Worm (Caenorhabditis elegans) whole organism, L3 larva: ENCODE measurements around the gene srv-15.

Experiments
- ama-1 ChIP-seq: fragments of 150-350 bp; optimal IDR thresholded peaks from 2 replicates; lab custom pipeline; 2018
- egl-27 ChIP-seq: sonication (generic microtip); optimal IDR thresholded peaks from 4 replicates; lab custom pipeline; 2017; ENCODE audit warnings: missing biosample characterization, missing genetic modification reagents, missing genetic modification characterization
- elt-3 ChIP-seq, 3 experiments: fragments of 150-350 bp in 1 of 3; sonication (generic microtip) in 2 of 3; optimal IDR thresholded peaks; 2 replicates in 2 of 3; 4 replicates in 1 of 3; lab custom pipeline; 2014 to 2017; ENCODE audit warnings: missing biosample characterization in 3 of 3, missing genetic modification characterization in 3 of 3
- fos-1 ChIP-seq: fragments of 150-350 bp; optimal IDR thresholded peaks from 2 replicates; lab custom pipeline; 2014; ENCODE audit warnings: missing biosample characterization, missing genetic modification characterization
- jun-1 ChIP-seq: fragments of 150-350 bp; optimal IDR thresholded peaks from 2 replicates; lab custom pipeline; 2014; ENCODE audit warnings: missing biosample characterization, missing genetic modification reagents, missing genetic modification characterization
- nhr-12 ChIP-seq: fragments of 150-350 bp; optimal IDR thresholded peaks from 2 replicates; lab custom pipeline; 2014; ENCODE audit warnings: missing biosample characterization, missing genetic modification characterization
- nhr-28 ChIP-seq: fragments of 150-350 bp; optimal IDR thresholded peaks from 2 replicates; lab custom pipeline; 2014; ENCODE audit warnings: missing biosample characterization, missing genetic modification characterization
- nhr-43 ChIP-seq: sonication (generic microtip); optimal IDR thresholded peaks from 2 replicates; lab custom pipeline; 2016; ENCODE audit warnings: mild to moderate bottlenecking, missing genetic modification characterization, missing compliant biosample characterization; ENCODE audit not compliant: poor library complexity, severe bottlenecking
- sea-2 ChIP-seq: fragments of 150-350 bp; sonication (generic microtip); optimal IDR thresholded peaks from 4 replicates; lab custom pipeline; 2014; ENCODE audit warnings: missing biosample characterization, missing genetic modification reagents, missing genetic modification characterization
- skn-1 ChIP-seq: fragments of 150-350 bp; optimal IDR thresholded peaks from 2 replicates; lab custom pipeline; 2014; ENCODE audit warnings: missing biosample characterization, missing genetic modification characterization
- snpc-4 ChIP-seq: fragments of 150-350 bp; optimal IDR thresholded peaks from 2 replicates; lab custom pipeline; 2014; ENCODE audit warnings: missing biosample characterization, missing genetic modification characterization
- unc-62 ChIP-seq: fragments of 150-350 bp; sonication (generic microtip); optimal IDR thresholded peaks from 4 replicates; lab custom pipeline; 2014; ENCODE audit warnings: missing biosample characterization, missing genetic modification reagents, missing genetic modification characterization
- zag-1 ChIP-seq: fragments of 150-350 bp; optimal IDR thresholded peaks from 2 replicates; lab custom pipeline; 2014; ENCODE audit warnings: missing biosample characterization, missing genetic modification characterization

- no peak for TF ChIP-seq jun-1
- TF ChIP-seq elt-3 (tag; optimal IDR thresholded peaks at IDR 0.05; lab: Kevin White, UChicago), result no peak
- no peak for TF ChIP-seq zag-1 (tag; lab: Kevin White, UChicago)
- no peak for TF ChIP-seq nhr-43 (tag; lab: Kevin White, UChicago)
- TF ChIP-seq ama-1 (lab: Kevin White, UChicago), result no peak
- no peak for TF ChIP-seq unc-62 (GFP tag; lab: Kevin White, UChicago)
- no peak for TF ChIP-seq nhr-12 (tag; lab: Kevin White, UChicago)
- TF ChIP-seq skn-1 (tag; lab: Kevin White, UChicago), result no peak
- no peak for TF ChIP-seq snpc-4
- no peak for TF ChIP-seq egl-27 (tag; lab: Kevin White, UChicago)
- no peak for TF ChIP-seq sea-2 (GFP tag; lab: Kevin White, UChicago)
- no peak for TF ChIP-seq nhr-28 (tag; lab: Kevin White, UChicago)
- no peak for TF ChIP-seq fos-1 (tag; lab: Kevin White, UChicago)
Measured at ce11 chrIV:15900158-15900557, 6.2 kb upstream of the srv-15 start.
